Worm (Caenorhabditis elegans) whole organism, L4 larva: ENCODE results near the gene smg-3.

Source experiments
- F26F4.8 ChIP-seq: fragments of 200-800 bp; sonication (Bioruptor generic); conservative IDR thresholded peaks from 2 replicates; pipeline ENCODE4 v1.3.6; 2022; ENCODE audit warnings: missing genetic modification characterization, missing compliant biosample characterization
- F49E8.2 ChIP-seq: sonication (generic microtip); optimal IDR thresholded peaks from 2 replicates; lab custom pipeline; 2016; ENCODE audit warnings: missing compliant biosample characterization, mild to moderate bottlenecking, missing genetic modification characterization, borderline replicate concordance
- R02D3.7 ChIP-seq: fragments of 150-350 bp; sonication (generic microtip); optimal IDR thresholded peaks from 3 replicates; lab custom pipeline; 2014; ENCODE audit warnings: missing biosample characterization, missing genetic modification characterization
- T20F7.1 ChIP-seq: fragments of 200-800 bp; sonication (Bioruptor generic); optimal IDR thresholded peaks from 2 replicates; lab custom pipeline; 2018; ENCODE audit warnings: mild to moderate bottlenecking, missing genetic modification characterization, missing compliant biosample characterization
- Y105C5A.15 ChIP-seq: fragments of 200-800 bp; sonication (Bioruptor generic); IDR thresholded peaks from 2 replicates; pipeline ENCODE4 v1.3.6; 2022; ENCODE audit warnings: missing genetic modification characterization, missing compliant biosample characterization
- Y48G9A.11 ChIP-seq: fragments of 200-800 bp; sonication (Bioruptor generic); IDR thresholded peaks from 2 replicates; pipeline ENCODE4 v1.3.6; 2022; ENCODE audit warnings: missing genetic modification reagents, missing genetic modification characterization, missing compliant biosample characterization
- Y5F2A.4 ChIP-seq: fragments of 200-800 bp; sonication (Bioruptor generic); optimal IDR thresholded peaks from 2 replicates; lab custom pipeline; 2018; ENCODE audit warnings: mild to moderate bottlenecking, missing genetic modification characterization, missing compliant biosample characterization
- aha-1 ChIP-seq: fragments of 150-350 bp; peaks from one replicate; lab custom pipeline; 2014; ENCODE audit warnings: missing biosample characterization, missing genetic modification characterization
- arid-1 ChIP-seq: fragments of 200-800 bp; sonication (Bioruptor generic); conservative IDR thresholded peaks from 2 replicates; pipeline ENCODE4 v1.3.6; 2022; ENCODE audit warnings: missing genetic modification reagents, missing genetic modification characterization, missing compliant biosample characterization
- ceh-44 ChIP-seq: fragments of 200-800 bp; sonication (Bioruptor generic); IDR thresholded peaks from 2 replicates; pipeline ENCODE4 v1.3.6; 2022; ENCODE audit warnings: missing genetic modification reagents, missing genetic modification characterization, missing compliant biosample characterization
- ceh-62 ChIP-seq: sonication (generic microtip); optimal IDR thresholded peaks from 2 replicates; lab custom pipeline; 2017; ENCODE audit warnings: missing biosample characterization, missing genetic modification characterization
- dmd-9 ChIP-seq: fragments of 200-800 bp; sonication (Bioruptor generic); IDR thresholded peaks from 2 replicates; pipeline ENCODE4 v1.3.6; 2022; ENCODE audit warnings: missing genetic modification reagents, missing genetic modification characterization, missing compliant biosample characterization
- dpl-1 ChIP-seq: fragments of 150-350 bp; optimal IDR thresholded peaks from 2 replicates; lab custom pipeline; 2014; ENCODE audit warnings: missing biosample characterization, missing genetic modification reagents, missing genetic modification characterization
- duxl-1 ChIP-seq: sonication (generic microtip); optimal IDR thresholded peaks from 2 replicates; lab custom pipeline; 2016; ENCODE audit warnings: mild to moderate bottlenecking, missing genetic modification characterization, moderate library complexity, missing compliant biosample characterization; ENCODE audit not compliant: poor library complexity
- egl-27 ChIP-seq: sonication (generic microtip); optimal IDR thresholded peaks from 3 replicates; lab custom pipeline; 2017; ENCODE audit warnings: missing biosample characterization, missing genetic modification reagents, missing genetic modification characterization
- fkh-10 ChIP-seq: fragments of 150-350 bp; optimal IDR thresholded peaks from 2 replicates; lab custom pipeline; 2014; ENCODE audit warnings: missing biosample characterization, missing genetic modification reagents, missing genetic modification characterization
- fos-1 ChIP-seq: fragments of 150-350 bp; optimal IDR thresholded peaks from 2 replicates; lab custom pipeline; 2014; ENCODE audit warnings: missing biosample characterization, missing genetic modification characterization
- gei-8 ChIP-seq: fragments of 200-800 bp; sonication (Bioruptor generic); optimal IDR thresholded peaks from 2 replicates; lab custom pipeline; 2018; ENCODE audit warnings: mild to moderate bottlenecking, missing genetic modification characterization, missing compliant biosample characterization
- hmg-1.1 ChIP-seq: fragments of 200-800 bp; sonication (Bioruptor generic); IDR thresholded peaks from 2 replicates; pipeline ENCODE4 v1.3.6; 2022; ENCODE audit warnings: missing genetic modification reagents, missing genetic modification characterization, missing compliant biosample characterization
- jun-1 ChIP-seq: fragments of 150-350 bp; optimal IDR thresholded peaks from 2 replicates; lab custom pipeline; 2014; ENCODE audit warnings: missing biosample characterization, missing genetic modification reagents, missing genetic modification characterization
- lin-38 ChIP-seq: fragments of 200-800 bp; sonication (Bioruptor generic); IDR thresholded peaks from 2 replicates; pipeline ENCODE4 v1.3.6; 2022; ENCODE audit warnings: missing genetic modification reagents, missing genetic modification characterization, missing compliant biosample characterization
- mdl-1 ChIP-seq, 2 experiments: fragments of 150-350 bp in 1 of 2; sonication (generic microtip) in 1 of 2; optimal IDR thresholded peaks; 2 replicates each; lab custom pipeline; 2014 to 2017; ENCODE audit warnings: missing biosample characterization in 2 of 2, missing genetic modification characterization in 2 of 2
- mxl-3 ChIP-seq: fragments of 200-800 bp; sonication (Bioruptor generic); optimal IDR thresholded peaks from 2 replicates; lab custom pipeline; 2018; ENCODE audit warnings: mild to moderate bottlenecking, missing genetic modification characterization, missing compliant biosample characterization
- nhr-237 ChIP-seq: sonication (generic microtip); optimal IDR thresholded peaks from 2 replicates; lab custom pipeline; 2017; ENCODE audit warnings: missing biosample characterization, missing genetic modification characterization
- nhr-28 ChIP-seq: fragments of 150-350 bp; optimal IDR thresholded peaks from 2 replicates; lab custom pipeline; 2014; ENCODE audit warnings: missing biosample characterization, missing genetic modification characterization
- nhr-41 ChIP-seq: fragments of 200-800 bp; sonication (Bioruptor generic); IDR thresholded peaks from 2 replicates; pipeline ENCODE4 v1.3.6; 2022; ENCODE audit warnings: missing genetic modification reagents, missing genetic modification characterization, missing compliant biosample characterization
- pha-4 ChIP-seq, 2 experiments: fragments of 150-350 bp in 1 of 2; fragments of 200-800 bp in 1 of 2; sonication (Bioruptor generic) in 1 of 2; IDR thresholded peaks in 1 of 2; optimal IDR thresholded peaks in 1 of 2; 2 replicates each; pipeline versions ENCODE4 v1.3.6 to Lab custom; 2014 to 2022; ENCODE audit warnings: missing genetic modification characterization in 2 of 2, missing genetic modification reagents in 2 of 2, missing biosample characterization in 1 of 2, missing compliant biosample characterization in 1 of 2
- set-16 ChIP-seq: fragments of 200-800 bp; sonication (Bioruptor generic); IDR thresholded peaks from 2 replicates; pipeline ENCODE4 v1.3.6; 2022; ENCODE audit warnings: missing genetic modification reagents, missing genetic modification characterization, missing compliant biosample characterization
- unc-62 ChIP-seq, 3 experiments: fragments of 150-350 bp in 1 of 3; sonication (generic microtip); optimal IDR thresholded peaks in 2 of 3; peaks in 1 of 3; 1 replicate in 1 of 3; 2 replicates in 2 of 3; lab custom pipeline; 2014 to 2017; ENCODE audit warnings: missing biosample characterization in 3 of 3, missing genetic modification characterization in 3 of 3, missing genetic modification reagents in 3 of 3, missing genotype in 1 of 3

Gene smg-3

ce11 chrIV:6417612-6418011, 44.7 kb upstream of the smg-3 start:
- peak; percentile 20 for TF ChIP-seq F49E8.2 (tag; lab: Kevin White, UChicago)
- TF ChIP-seq set-16: no peak

ce11 chrIV:6416553-6416952, 43.7 kb upstream of the smg-3 start, which contains the start of gene Y73B6BL.22:
Gene Y73B6BL.22, minus strand, starts transcription at chrIV:6416653.
- TF ChIP-seq Y105C5A.15 (GFP tag; lab: Robert Waterston, UW): no peak
- TF ChIP-seq aha-1 (tag; lab: Kevin White, UChicago): peak; percentile 8

ce11 chrIV:6415149-6415548, 42.3 kb upstream of the smg-3 start, which contains the start of gene exos-2:
Gene exos-2, plus strand, starts transcription at chrIV:6415478.
- TF ChIP-seq gei-8 (GFP tag; lab: Kevin White, UChicago): no peak
- TF ChIP-seq hmg-1.1 (GFP tag; lab: Robert Waterston, UW): 0 out of 2 replicates have a peak, but pooled peaks have one; percentile 12
- no peak for TF ChIP-seq nhr-237 (tag; lab: Kevin White, UChicago)
- TF ChIP-seq lin-38 (GFP tag; lab: Robert Waterston, UW): peak; percentile 46
- no peak for TF ChIP-seq pha-4 (GFP tag; IDR thresholded peaks at IDR 0.05; lab: Robert Waterston, UW)
- peak; percentile 17 for TF ChIP-seq pha-4 (tag; optimal IDR thresholded peaks at IDR 0.05; lab: Kevin White, UChicago)
- peak; percentile 32 for TF ChIP-seq fkh-10
- no peak for TF ChIP-seq unc-62 (GFP tag; optimal IDR thresholded peaks at IDR 0.05 in 1 of 2; lab: Kevin White, UChicago)
- TF ChIP-seq unc-62 (tag; optimal IDR thresholded peaks at IDR 0.05; lab: Kevin White, UChicago): no peak
- peak; percentile 95 for TF ChIP-seq R02D3.7
- TF ChIP-seq T20F7.1 (GFP tag; lab: Kevin White, UChicago): peak; percentile 98
- TF ChIP-seq mxl-3 (GFP tag; lab: Kevin White, UChicago): no peak
- TF ChIP-seq aha-1 (tag; lab: Kevin White, UChicago): peak; percentile 35
- no peak for TF ChIP-seq mdl-1 (tag; optimal IDR thresholded peaks at IDR 0.05; lab: Kevin White, UChicago)
- TF ChIP-seq egl-27 (tag; lab: Kevin White, UChicago): no peak
- TF ChIP-seq dpl-1 (GFP tag; lab: Kevin White, UChicago): peak; percentile 96
- peak; percentile 99 for TF ChIP-seq Y48G9A.11 (GFP tag; lab: Robert Waterston, UW)

DNA sequence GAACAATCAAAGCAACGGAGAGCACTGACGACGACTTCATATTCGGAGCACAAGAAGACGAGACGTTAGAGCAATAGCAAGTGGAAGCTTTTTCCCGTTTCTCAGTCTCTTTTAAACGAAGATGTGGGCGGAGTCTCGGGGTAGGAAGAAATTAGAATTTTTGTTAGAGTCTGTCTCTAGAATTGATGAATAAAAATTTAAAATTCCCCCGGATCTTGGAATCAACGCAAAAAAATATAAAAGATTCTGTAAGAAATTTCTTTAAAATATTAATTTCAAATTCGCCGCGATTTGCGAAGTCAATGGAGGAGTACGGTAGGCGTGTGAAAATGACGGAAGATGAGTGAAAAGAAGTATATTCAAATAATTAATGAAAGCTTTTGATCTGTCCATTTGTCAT, 40.6 kb upstream of the smg-3 start, which contains the start of gene nlp-71:
TSS of gene nlp-71 (minus strand) at position 101 of the 400 bp plus-strand sequence.
- no peak for TF ChIP-seq ceh-62 (tag; lab: Kevin White, UChicago)
- TF ChIP-seq jun-1 (tag; lab: Kevin White, UChicago): no peak
- no peak for TF ChIP-seq nhr-28 (tag; lab: Kevin White, UChicago)
- TF ChIP-seq duxl-1 (tag; lab: Kevin White, UChicago): no peak
- TF ChIP-seq, all 104 proteins: peak for 0

ce11 chrIV:6404871-6405270, 32.0 kb upstream of the smg-3 start, which contains the start of gene srv-13:
Gene srv-13, plus strand, starts transcription at chrIV:6405171.
- no peak for TF ChIP-seq nhr-41 (GFP tag; lab: Robert Waterston, UW)

- TF ChIP-seq F26F4.8 (GFP tag; lab: Robert Waterston, UW) (no peak), dmd-9 (GFP tag; lab: Robert Waterston, UW) (no peak), ceh-44 (no peak), arid-1 (no peak), fos-1 (tag; lab: Kevin White, UChicago) (no peak), Y5F2A.4 (GFP tag; lab: Kevin White, UChicago) (no peak)
These were observed 30.5 kb upstream of the smg-3 start for ce11 chrIV:6403399-6403798.
